Fruit fly (Drosophila melanogaster): Measurements from ENCODE around the gene CG6048.

DNA sequence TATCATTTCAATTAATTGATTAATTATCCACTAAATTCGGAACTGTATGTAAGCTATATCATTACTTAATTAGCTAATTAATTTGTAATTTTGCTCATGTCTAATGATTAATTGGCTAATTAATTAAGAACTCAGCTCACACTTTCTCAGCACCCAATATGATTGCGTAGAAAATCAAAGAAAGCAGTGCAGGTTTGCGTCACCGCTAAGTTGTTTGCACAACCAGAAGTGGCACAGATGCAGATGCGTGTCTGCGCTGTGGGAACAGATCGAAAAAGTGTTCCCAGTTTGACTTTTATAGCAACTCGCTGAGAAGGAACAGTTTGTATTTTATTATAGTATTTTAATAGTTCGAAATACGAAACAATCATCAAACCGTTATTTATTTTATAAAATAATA, 39.8 kb downstream of the CG6048 start:
- no peak for TF ChIP-seq CG9948 (tag; optimal IDR thresholded peaks at IDR 0.05)
- TF ChIP-seq CG8159 (tag; optimal IDR thresholded peaks at IDR 0.05) = no peak
- no peak for TF ChIP-seq CG8301 (tag; optimal IDR thresholded peaks at IDR 0.05)
- TF ChIP-seq CG32121 (GFP tag; IDR thresholded peaks at IDR 0.05) = no peak
- TF ChIP-seq CG12605 (GFP tag; IDR thresholded peaks at IDR 0.05) = no peak

Data from whole organism, pupa.